Fruit fly (Drosophila melanogaster) whole organism, embryonic: ENCODE measurements around the gene BORCS6.
A peak's percentile ranks its signal among the peaks of the same experiment; 100 is the strongest.

Experiments used
- Ada2b ChIP-seq: fragments of 200-800 bp; sonication (Bioruptor generic); IDR thresholded peaks from 2 replicates; pipeline ENCODE4 v1.3.6; 2022; ENCODE audit warnings: missing biosample characterization, missing genetic modification characterization
- Awh ChIP-seq: fragments of 200-800 bp; sonication (Bioruptor generic); IDR thresholded peaks from 2 replicates; pipeline ENCODE4, ENCODE4 v1.3.6; 2022; ENCODE audit warnings: missing biosample characterization, missing genetic modification characterization
- B-H2 ChIP-seq: fragments of 200-800 bp; sonication (Bioruptor generic); optimal IDR thresholded peaks from 2 replicates; lab custom pipeline; 2018; ENCODE audit warnings: missing biosample characterization, mild to moderate bottlenecking, missing genetic modification characterization
- CG10267 ChIP-seq: fragments of 200-800 bp; sonication (Bioruptor generic); optimal IDR thresholded peaks from 2 replicates; lab custom pipeline; 2018; ENCODE audit warnings: missing biosample characterization, mild to moderate bottlenecking, missing genetic modification characterization, moderate library complexity
- CG12219 ChIP-seq: fragments of 200-800 bp; sonication (Bioruptor generic); optimal IDR thresholded peaks from 3 replicates; lab custom pipeline; 2018; ENCODE audit warnings: missing biosample characterization, mild to moderate bottlenecking, missing genetic modification characterization
- CG2202 ChIP-seq: fragments of 200-800 bp; sonication (Bioruptor generic); optimal IDR thresholded peaks from 2 replicates; lab custom pipeline; 2018; ENCODE audit warnings: missing biosample characterization, mild to moderate bottlenecking, missing genetic modification characterization
- CG2678 ChIP-seq: fragments of 200-800 bp; sonication (Bioruptor generic); optimal IDR thresholded peaks from 3 replicates; lab custom pipeline; 2019; ENCODE audit warnings: missing biosample characterization, mild to moderate bottlenecking, missing genetic modification characterization, moderate library complexity
- CG30403 ChIP-seq: fragments of 200-800 bp; sonication (Bioruptor generic); optimal IDR thresholded peaks from 3 replicates; lab custom pipeline; 2016; ENCODE audit warnings: missing biosample characterization, missing genetic modification characterization
- CG31388 ChIP-seq: fragments of 200-800 bp; sonication (Bioruptor generic); optimal IDR thresholded peaks from 2 replicates; lab custom pipeline; 2016; ENCODE audit warnings: missing biosample characterization, missing genetic modification characterization
- CG34376 ChIP-seq: fragments of 200-800 bp; sonication (Bioruptor generic); optimal IDR thresholded peaks from 2 replicates; lab custom pipeline; 2018; ENCODE audit warnings: missing biosample characterization, mild to moderate bottlenecking, missing genetic modification characterization
- CG5953 ChIP-seq: fragments of 200-800 bp; sonication (Bioruptor generic); IDR thresholded peaks from 2 replicates; pipeline ENCODE4 v1.3.6; 2022; ENCODE audit warnings: missing biosample characterization, missing genetic modification characterization
- CHES-1-like ChIP-seq: fragments of 200-800 bp; sonication (Bioruptor generic); optimal IDR thresholded peaks from 2 replicates; lab custom pipeline; 2016; ENCODE audit warnings: missing biosample characterization, missing genetic modification characterization
- D ChIP-seq, 2 experiments: fragments of 200-800 bp in 1 of 2; fragments of >200 bp in 1 of 2; sonication (Bioruptor generic) in 1 of 2; optimal IDR thresholded peaks; 2 replicates in 1 of 2; 3 replicates in 1 of 2; lab custom pipeline; 2017; ENCODE audit warnings: mild to moderate bottlenecking in 1 of 2, missing biosample characterization in 1 of 2, missing genetic modification characterization in 1 of 2, missing genetic modification reagents in 1 of 2
- Dad ChIP-seq: fragments of 200-800 bp; sonication (Bioruptor generic); optimal IDR thresholded peaks from 3 replicates; lab custom pipeline; 2016; ENCODE audit warnings: missing biosample characterization, missing genetic modification characterization
- Dbx ChIP-seq: fragments of 200-800 bp; sonication (Bioruptor generic); IDR thresholded peaks from 3 replicates; pipeline ENCODE4 v1.3.6; 2022; ENCODE audit warnings: missing biosample characterization, missing genetic modification characterization
- Ets97D ChIP-seq: fragments of 200-800 bp; sonication (Bioruptor generic); optimal IDR thresholded peaks from 3 replicates; lab custom pipeline; 2016; ENCODE audit warnings: missing biosample characterization, missing genetic modification characterization
- Kr ChIP-seq: fragments of 200-800 bp; sonication (Bioruptor generic); optimal IDR thresholded peaks from 2 replicates; lab custom pipeline; 2017; ENCODE audit warnings: missing biosample characterization, mild to moderate bottlenecking, missing genetic modification characterization
- Lpt ChIP-seq: fragments of >200 bp; optimal IDR thresholded peaks from 2 replicates; lab custom pipeline; 2018; ENCODE audit warnings: missing biosample characterization, missing genetic modification characterization
- Max ChIP-seq: fragments of 200-800 bp; sonication (Bioruptor generic); optimal IDR thresholded peaks from 2 replicates; lab custom pipeline; 2016; ENCODE audit warnings: missing biosample characterization, mild to moderate bottlenecking, missing genetic modification characterization
- Med ChIP-seq: fragments of 200-800 bp; sonication (Bioruptor generic); peaks from one replicate; lab custom pipeline; 2016; ENCODE audit warnings: missing biosample characterization, missing genetic modification characterization, mild to moderate bottlenecking, inconsistent platforms, moderate library complexity
- Usf ChIP-seq: fragments of 200-800 bp; sonication (Bioruptor generic); optimal IDR thresholded peaks from 2 replicates; lab custom pipeline; 2017; ENCODE audit warnings: missing genotype, missing biosample characterization, missing genetic modification characterization
- aop ChIP-seq: fragments of 200-800 bp; sonication (Bioruptor generic); IDR thresholded peaks from 2 replicates; pipeline ENCODE4 v1.3.6; 2022; ENCODE audit warnings: missing biosample characterization, missing genetic modification characterization
- cas ChIP-seq: fragments of 200-800 bp; sonication (Bioruptor generic); IDR thresholded peaks from 2 replicates; pipeline ENCODE4 v1.3.6; 2022; ENCODE audit warnings: missing biosample characterization, missing genetic modification characterization
- cato ChIP-seq: fragments of 200-800 bp; sonication (Bioruptor generic); optimal IDR thresholded peaks from 2 replicates; lab custom pipeline; 2016; ENCODE audit warnings: missing biosample characterization, missing genetic modification characterization, borderline replicate concordance
- chif ChIP-seq, 2 experiments: fragments of 200-800 bp; sonication (Bioruptor generic); optimal IDR thresholded peaks; 3 replicates each; lab custom pipeline; 2016; ENCODE audit warnings: missing biosample characterization in 2 of 2, missing genetic modification characterization in 2 of 2
- chinmo ChIP-seq: fragments of 200-800 bp; sonication (Bioruptor generic); IDR thresholded peaks from 4 replicates; pipeline ENCODE4 v1.3.6; 2022; ENCODE audit warnings: missing biosample characterization, missing genetic modification characterization; ENCODE audit not compliant: partially characterized antibody
- crol ChIP-seq: fragments of 200-800 bp; sonication (Bioruptor generic); IDR thresholded peaks from 2 replicates; pipeline ENCODE4 v1.3.6; 2022; ENCODE audit warnings: missing biosample characterization, missing genetic modification characterization
- crp ChIP-seq, 2 experiments: fragments of 200-800 bp; sonication (Bioruptor generic); optimal IDR thresholded peaks; 2 replicates in 1 of 2; 3 replicates in 1 of 2; lab custom pipeline; 2017; ENCODE audit warnings: missing biosample characterization in 2 of 2, missing genetic modification characterization in 2 of 2, mild to moderate bottlenecking in 1 of 2, moderate library complexity in 1 of 2
- danr ChIP-seq: fragments of 200-800 bp; sonication (Bioruptor generic); IDR thresholded peaks from 2 replicates; pipeline ENCODE4 v1.3.6; 2022; ENCODE audit warnings: missing biosample characterization, missing genetic modification characterization
- dmrt11E ChIP-seq: fragments of 200-800 bp; sonication (Bioruptor generic); optimal IDR thresholded peaks from 3 replicates; lab custom pipeline; 2018; ENCODE audit warnings: missing biosample characterization, mild to moderate bottlenecking, missing genetic modification characterization, moderate library complexity
- eve ChIP-seq, 2 experiments: fragments of >200 bp; optimal IDR thresholded peaks; 2 replicates each; lab custom pipeline; 2017; ENCODE audit warnings: missing biosample characterization in 2 of 2, missing genetic modification characterization in 2 of 2
- eyg ChIP-seq: fragments of 200-800 bp; sonication (Bioruptor generic); optimal IDR thresholded peaks from 3 replicates; lab custom pipeline; 2016; ENCODE audit warnings: missing biosample characterization, missing genetic modification characterization
- gfzf ChIP-seq: fragments of 200-800 bp; sonication (Bioruptor generic); optimal IDR thresholded peaks from 2 replicates; lab custom pipeline; 2016; ENCODE audit warnings: missing biosample characterization, mild to moderate bottlenecking, missing genetic modification characterization, moderate library complexity
- grau ChIP-seq: fragments of 200-800 bp; optimal IDR thresholded peaks from 3 replicates; lab custom pipeline; 2019; ENCODE audit warnings: missing biosample characterization, mild to moderate bottlenecking, missing genetic modification characterization, moderate library complexity
- lbe ChIP-seq: fragments of 200-800 bp; sonication (Bioruptor generic); optimal IDR thresholded peaks from 2 replicates; lab custom pipeline; 2016; ENCODE audit warnings: missing biosample characterization, mild to moderate bottlenecking, missing genetic modification characterization
- luna ChIP-seq: fragments of 200-800 bp; sonication (Bioruptor generic); optimal IDR thresholded peaks from 2 replicates; lab custom pipeline; 2016; ENCODE audit warnings: missing biosample characterization, missing genetic modification characterization
- maf-S ChIP-seq: fragments of 200-800 bp; sonication (Bioruptor generic); optimal IDR thresholded peaks from 2 replicates; lab custom pipeline; 2016; ENCODE audit warnings: missing biosample characterization, missing genetic modification characterization
- nmo ChIP-seq: fragments of 200-800 bp; sonication (Bioruptor generic); optimal IDR thresholded peaks from 2 replicates; lab custom pipeline; 2018; ENCODE audit warnings: missing biosample characterization, mild to moderate bottlenecking, missing genetic modification characterization, moderate library complexity
- pb ChIP-seq: fragments of 200-800 bp; sonication (Bioruptor generic); optimal IDR thresholded peaks from 3 replicates; lab custom pipeline; 2016; ENCODE audit warnings: missing biosample characterization, missing genetic modification characterization
- pfk ChIP-seq: fragments of 200-800 bp; sonication (Bioruptor generic); optimal IDR thresholded peaks from 2 replicates; lab custom pipeline; 2018; ENCODE audit warnings: missing biosample characterization, mild to moderate bottlenecking, missing genetic modification characterization, moderate library complexity
- pnt ChIP-seq: fragments of 200-800 bp; sonication (Bioruptor generic); optimal IDR thresholded peaks from 3 replicates; lab custom pipeline; 2016; ENCODE audit warnings: missing biosample characterization, missing genetic modification characterization
- prd ChIP-seq, 3 experiments: fragments of >200 bp in 2 of 3; fragments of 200-800 bp in 1 of 3; sonication (Bioruptor generic) in 1 of 3; optimal IDR thresholded peaks in 2 of 3; IDR thresholded peaks in 1 of 3; 2 replicates in 2 of 3; 3 replicates in 1 of 3; pipeline versions ENCODE4 v1.3.6 to Lab custom; 2017 to 2022; ENCODE audit warnings: missing biosample characterization in 1 of 3, missing genetic modification characterization in 1 of 3
- psq ChIP-seq: fragments of 200-800 bp; sonication (Bioruptor generic); optimal IDR thresholded peaks from 2 replicates; lab custom pipeline; 2017; ENCODE audit warnings: missing biosample characterization, missing genetic modification characterization
- ranshi ChIP-seq: fragments of 200-800 bp; sonication (Bioruptor generic); IDR thresholded peaks from 2 replicates; pipeline ENCODE4 v1.3.6; 2022; ENCODE audit warnings: missing biosample characterization, missing genetic modification characterization
- row ChIP-seq: fragments of 200-800 bp; sonication (Bioruptor generic); IDR thresholded peaks from 3 replicates; pipeline ENCODE4 v1.3.6; 2022; ENCODE audit warnings: missing biosample characterization, missing genetic modification characterization
- sens-2 ChIP-seq: fragments of 200-800 bp; sonication (Bioruptor generic); IDR thresholded peaks from 2 replicates; pipeline ENCODE4 v1.3.6; 2022; ENCODE audit warnings: missing biosample characterization, missing genetic modification characterization
- stc ChIP-seq: fragments of 200-800 bp; sonication (Bioruptor generic); IDR thresholded peaks from 2 replicates; pipeline ENCODE4 v1.3.6; 2022; ENCODE audit warnings: missing biosample characterization, missing genetic modification characterization
- tap ChIP-seq: fragments of 200-800 bp; optimal IDR thresholded peaks from 3 replicates; lab custom pipeline; 2019; ENCODE audit warnings: missing biosample characterization, mild to moderate bottlenecking, missing genetic modification characterization, moderate library complexity
- tio ChIP-seq: fragments of 200-800 bp; sonication (Bioruptor generic); optimal IDR thresholded peaks from 2 replicates; lab custom pipeline; 2017; ENCODE audit warnings: missing biosample characterization, missing genetic modification characterization, inconsistent platforms
- twi ChIP-seq: fragments of 200-800 bp; optimal IDR thresholded peaks from 2 replicates; lab custom pipeline; 2019; ENCODE audit warnings: missing biosample characterization, mild to moderate bottlenecking, missing genetic modification characterization, moderate library complexity

Gene BORCS6

DNA sequence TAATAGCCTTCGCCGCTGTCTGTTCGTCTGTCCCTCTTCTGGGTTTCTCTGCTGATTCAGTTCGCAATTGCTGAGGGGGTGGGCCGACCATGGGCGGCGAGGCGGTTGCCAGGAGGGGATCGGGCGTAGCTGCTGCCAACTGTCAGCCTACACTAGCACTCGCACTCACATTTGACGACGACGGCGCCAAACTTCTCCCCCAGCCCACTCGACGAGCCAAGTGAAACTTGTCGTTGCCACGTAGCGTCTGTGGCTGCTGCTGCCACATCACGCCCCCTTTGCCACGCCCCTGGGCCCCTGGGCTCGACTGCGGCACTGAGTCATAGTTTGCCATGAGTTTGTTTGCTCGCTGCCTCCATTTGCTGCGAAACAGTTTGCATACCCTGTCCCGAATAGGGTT, 16.6 kb downstream of the BORCS6 start (continued):
- TF ChIP-seq CHES-1-like (peak; percentile 22), chinmo (GFP tag; lab: Robert Waterston, UW) (0 out of 4 replicates have a peak, but pooled peaks have one; percentile 63), lbe (GFP tag; lab: Kevin White, UChicago) (no peak), CG2678 (tag; lab: Kevin White, UChicago) (peak; percentile 47), Usf (GFP tag; lab: Kevin White, UChicago) (no peak), stc (GFP tag; lab: Robert Waterston, UW) (no peak; the same call in 1 of the 2 replicates), grau (peak; percentile 50), twi (tag; lab: Kevin White, UChicago) (no peak), pfk (GFP tag; lab: Kevin White, UChicago) (no peak), Awh (GFP tag; lab: Robert Waterston, UW) (0 out of 2 replicates have a peak, but pooled peaks have one; percentile 21), pb (no peak), cato (no peak), chif (GFP tag; optimal IDR thresholded peaks at IDR 0.05; lab: Kevin White, UChicago) (peak in 1 of 2 experiments; percentile 19), Dbx (peak; percentile 80), dmrt11E (tag; lab: Kevin White, UChicago) (no peak), crol (GFP tag; lab: Robert Waterston, UW) (peak; percentile 44; the same call in 1 of the 2 replicates), nmo (peak; percentile 19), Ada2b (GFP tag; lab: Robert Waterston, UW) (peak; percentile 61), Med (GFP tag; lab: Kevin White, UChicago) (peak; percentile 73), danr (GFP tag; lab: Robert Waterston, UW) (peak; percentile 58), Lpt (no peak), tio (GFP tag; lab: Kevin White, UChicago) (no peak), prd (optimal IDR thresholded peaks at IDR 0.05; lab: Kevin White, UChicago) (no peak), prd (GFP tag; IDR thresholded peaks at IDR 0.05; lab: Robert Waterston, UW) (peak; percentile 75), B-H2 (GFP tag; lab: Kevin White, UChicago) (peak; percentile 31), Dad (GFP tag; lab: Kevin White, UChicago) (no peak), eyg (GFP tag; lab: Kevin White, UChicago) (no peak), CG30403 (GFP tag; lab: Kevin White, UChicago) (peak; percentile 60), Max (GFP tag; lab: Kevin White, UChicago) (no peak), CG2202 (tag; lab: Kevin White, UChicago) (no peak), CG31388 (GFP tag; lab: Kevin White, UChicago) (no peak), CG5953 (GFP tag; lab: Robert Waterston, UW) (peak; percentile 41; the same call in 1 of the 2 replicates), eve (GFP tag; optimal IDR thresholded peaks at IDR 0.05; lab: Kevin White, UChicago) (no peak), row (GFP tag; lab: Robert Waterston, UW) (peak; percentile 83), pnt (GFP tag; lab: Kevin White, UChicago) (peak; percentile 2), Kr (GFP tag; lab: Kevin White, UChicago) (no peak), psq (GFP tag; lab: Kevin White, UChicago) (no peak), D (optimal IDR thresholded peaks at IDR 0.05; lab: Kevin White, UChicago) (no peak), D (GFP tag; optimal IDR thresholded peaks at IDR 0.05; lab: Kevin White, UChicago) (no peak), ranshi (GFP tag; lab: Robert Waterston, UW) (peak; percentile 46; the same call in 1 of the 2 replicates), CG12219 (GFP tag; lab: Kevin White, UChicago) (no peak), tap (no peak), CG10267 (tag; lab: Kevin White, UChicago) (no peak), Ets97D (GFP tag; lab: Kevin White, UChicago) (no peak), sens-2 (no peak), aop (no peak), cas (GFP tag; lab: Robert Waterston, UW) (peak; percentile 33; the same call in 1 of the 2 replicates), maf-S (GFP tag; lab: Kevin White, UChicago) (no peak), CG34376 (GFP tag; lab: Kevin White, UChicago) (peak; percentile 50), luna (GFP tag; lab: Kevin White, UChicago) (no peak), gfzf (GFP tag; lab: Kevin White, UChicago) (no peak), crp (GFP tag; optimal IDR thresholded peaks at IDR 0.05; lab: Kevin White, UChicago) (no peak)
